Fruit fly (Drosophila melanogaster) whole organism, prepupa: ENCODE data around the gene CG5645.
A peak's percentile ranks its signal among the peaks of the same experiment; 100 is the strongest.

Experiments used
- Blimp-1 ChIP-seq: fragments of 200-800 bp; sonication (Bioruptor generic); optimal IDR thresholded peaks from 3 replicates; lab custom pipeline; 2017; ENCODE audit warnings: missing biosample characterization, missing genetic modification characterization, mild to moderate bottlenecking, moderate library complexity, missing genetic modification reagents
- CG10631 ChIP-seq: fragments of 200-800 bp; sonication (Bioruptor generic); optimal IDR thresholded peaks from 2 replicates; lab custom pipeline; 2016; ENCODE audit warnings: missing biosample characterization, missing genetic modification characterization
- CG10669 ChIP-seq: fragments of 200-800 bp; sonication (Bioruptor generic); optimal IDR thresholded peaks from 3 replicates; lab custom pipeline; 2018; ENCODE audit warnings: missing biosample characterization, mild to moderate bottlenecking, missing genetic modification characterization, moderate library complexity
- CG11294 ChIP-seq: fragments of 200-800 bp; sonication (Bioruptor generic); IDR thresholded peaks from 2 replicates; pipeline ENCODE4 v1.3.6; 2022; ENCODE audit warnings: missing biosample characterization, missing genetic modification characterization
- CG11762 ChIP-seq: fragments of 200-800 bp; sonication (Bioruptor generic); optimal IDR thresholded peaks from 3 replicates; lab custom pipeline; 2016; ENCODE audit warnings: missing biosample characterization, missing genetic modification characterization; ENCODE audit not compliant: insufficient read depth
- CG11902 ChIP-seq: fragments of 200-800 bp; sonication (Bioruptor generic); optimal IDR thresholded peaks from 3 replicates; lab custom pipeline; 2016; ENCODE audit warnings: missing biosample characterization, missing genetic modification characterization
- CG15336 ChIP-seq: fragments of 200-800 bp; sonication (Bioruptor generic); IDR thresholded peaks from 2 replicates; pipeline ENCODE4 v1.3.6; 2022; ENCODE audit warnings: missing biosample characterization, missing genetic modification characterization
- CG1621 ChIP-seq: fragments of 200-800 bp; sonication (Bioruptor generic); optimal IDR thresholded peaks from 3 replicates; lab custom pipeline; 2018; ENCODE audit warnings: missing biosample characterization, mild to moderate bottlenecking, missing genetic modification characterization
- CG16779 ChIP-seq: fragments of 200-800 bp; sonication (Bioruptor generic); optimal IDR thresholded peaks from 3 replicates; lab custom pipeline; 2017; ENCODE audit warnings: missing biosample characterization, mild to moderate bottlenecking, missing genetic modification characterization
- CG3032 ChIP-seq: fragments of 200-800 bp; optimal IDR thresholded peaks from 2 replicates; lab custom pipeline; 2019; ENCODE audit warnings: missing biosample characterization, mild to moderate bottlenecking, missing genetic modification characterization, moderate library complexity
- CG31627 ChIP-seq: fragments of 200-800 bp; sonication (Bioruptor generic); optimal IDR thresholded peaks from 3 replicates; lab custom pipeline; 2016; ENCODE audit warnings: missing biosample characterization, missing genetic modification characterization
- CG32006 ChIP-seq: fragments of 200-800 bp; sonication (Bioruptor generic); optimal IDR thresholded peaks from 3 replicates; lab custom pipeline; 2017; ENCODE audit warnings: missing biosample characterization, mild to moderate bottlenecking, missing genetic modification characterization
- CG34406 ChIP-seq: fragments of 200-800 bp; sonication (Bioruptor generic); optimal IDR thresholded peaks from 3 replicates; lab custom pipeline; 2016; ENCODE audit warnings: missing biosample characterization, missing genetic modification characterization
- CG3919 ChIP-seq: fragments of 200-800 bp; sonication (Bioruptor generic); optimal IDR thresholded peaks from 3 replicates; lab custom pipeline; 2016; ENCODE audit warnings: missing biosample characterization, missing genetic modification characterization
- CG4318 ChIP-seq: fragments of 200-800 bp; sonication (Bioruptor generic); optimal IDR thresholded peaks from 3 replicates; lab custom pipeline; 2017; ENCODE audit warnings: missing biosample characterization, mild to moderate bottlenecking, missing genetic modification characterization
- CG6163 ChIP-seq: fragments of 200-800 bp; sonication (Bioruptor generic); IDR thresholded peaks from 3 replicates; pipeline ENCODE4 v1.3.6; 2022; ENCODE audit warnings: missing biosample characterization, missing genetic modification characterization
- CG6792 ChIP-seq: fragments of 200-800 bp; sonication (Bioruptor generic); optimal IDR thresholded peaks from 3 replicates; lab custom pipeline; 2016; ENCODE audit warnings: missing biosample characterization, missing genetic modification characterization
- CG6808 ChIP-seq: fragments of 200-800 bp; sonication (Bioruptor generic); optimal IDR thresholded peaks from 3 replicates; lab custom pipeline; 2017; ENCODE audit warnings: missing biosample characterization, missing genetic modification characterization, mild to moderate bottlenecking, moderate library complexity, missing genetic modification reagents
- CG6854 ChIP-seq: fragments of 200-800 bp; sonication (Bioruptor generic); optimal IDR thresholded peaks from 2 replicates; lab custom pipeline; 2017; ENCODE audit warnings: missing biosample characterization, mild to moderate bottlenecking, missing genetic modification characterization
- CG8319 ChIP-seq: fragments of 200-800 bp; sonication (Bioruptor generic); optimal IDR thresholded peaks from 3 replicates; lab custom pipeline; 2016; ENCODE audit warnings: missing biosample characterization, missing genetic modification characterization
- CG8632 ChIP-seq: fragments of 200-800 bp; sonication (Bioruptor generic); optimal IDR thresholded peaks from 3 replicates; lab custom pipeline; 2016; ENCODE audit warnings: missing biosample characterization, missing genetic modification characterization
- Eip75B ChIP-seq: fragments of 200-800 bp; sonication (Bioruptor generic); optimal IDR thresholded peaks from 3 replicates; lab custom pipeline; 2016; ENCODE audit warnings: missing biosample characterization, missing genetic modification characterization
- Ets21C ChIP-seq: fragments of 200-800 bp; sonication (Bioruptor generic); optimal IDR thresholded peaks from 3 replicates; lab custom pipeline; 2016; ENCODE audit warnings: missing biosample characterization, missing genetic modification characterization
- Hr39 ChIP-seq: fragments of 200-800 bp; sonication (Bioruptor generic); optimal IDR thresholded peaks from 2 replicates; lab custom pipeline; 2016; ENCODE audit warnings: missing biosample characterization, missing genetic modification characterization
- Hr4 ChIP-seq: fragments of 200-800 bp; sonication (Bioruptor generic); optimal IDR thresholded peaks from 3 replicates; lab custom pipeline; 2016; ENCODE audit warnings: missing biosample characterization, missing genetic modification characterization
- Lpt ChIP-seq: fragments of 200-800 bp; sonication (Bioruptor generic); optimal IDR thresholded peaks from 3 replicates; lab custom pipeline; 2016; ENCODE audit warnings: missing biosample characterization, missing genetic modification characterization
- Met ChIP-seq: fragments of 200-800 bp; sonication (Bioruptor generic); optimal IDR thresholded peaks from 3 replicates; lab custom pipeline; 2016; ENCODE audit warnings: missing biosample characterization, missing genetic modification characterization
- OdsH ChIP-seq: fragments of 200-800 bp; sonication (Bioruptor generic); optimal IDR thresholded peaks from 3 replicates; lab custom pipeline; 2016; ENCODE audit warnings: missing biosample characterization, missing genetic modification characterization
- Smox ChIP-seq: fragments of 200-800 bp; sonication (Bioruptor generic); optimal IDR thresholded peaks from 3 replicates; lab custom pipeline; 2016; ENCODE audit warnings: missing biosample characterization, missing genetic modification characterization
- Sox102F ChIP-seq: fragments of 200-800 bp; sonication (Bioruptor generic); optimal IDR thresholded peaks from 2 replicates; lab custom pipeline; 2016; ENCODE audit warnings: missing biosample characterization, mild to moderate bottlenecking, missing genetic modification characterization
- Sox14 ChIP-seq: fragments of 200-800 bp; sonication (Bioruptor generic); optimal IDR thresholded peaks from 3 replicates; lab custom pipeline; 2016; ENCODE audit warnings: missing biosample characterization, missing genetic modification characterization
- achi ChIP-seq: fragments of 200-800 bp; sonication (Bioruptor generic); optimal IDR thresholded peaks from 3 replicates; lab custom pipeline; 2016; ENCODE audit warnings: missing biosample characterization, missing genetic modification characterization
- acj6 ChIP-seq: fragments of 200-800 bp; sonication (Bioruptor generic); optimal IDR thresholded peaks from 3 replicates; lab custom pipeline; 2016; ENCODE audit warnings: missing biosample characterization, missing genetic modification characterization
- cyc ChIP-seq: fragments of 200-800 bp; sonication (Bioruptor generic); optimal IDR thresholded peaks from 3 replicates; lab custom pipeline; 2016; ENCODE audit warnings: missing biosample characterization, missing genetic modification characterization
- dac ChIP-seq: fragments of 200-800 bp; sonication (Bioruptor generic); optimal IDR thresholded peaks from 2 replicates; lab custom pipeline; 2017; ENCODE audit warnings: missing biosample characterization, mild to moderate bottlenecking, missing genetic modification characterization
- eg ChIP-seq: fragments of 200-800 bp; sonication (Bioruptor generic); IDR thresholded peaks from 3 replicates; pipeline ENCODE4 v1.3.6; 2022; ENCODE audit warnings: missing biosample characterization, missing genetic modification characterization
- esn ChIP-seq: fragments of 200-800 bp; sonication (Bioruptor generic); optimal IDR thresholded peaks from 2 replicates; lab custom pipeline; 2016; ENCODE audit warnings: missing biosample characterization, mild to moderate bottlenecking, missing genetic modification characterization, moderate library complexity
- fd85E ChIP-seq: fragments of 200-800 bp; sonication (Bioruptor generic); optimal IDR thresholded peaks from 3 replicates; lab custom pipeline; 2016; ENCODE audit warnings: missing biosample characterization, missing genetic modification characterization
- fkh ChIP-seq: fragments of 200-800 bp; sonication (Bioruptor generic); optimal IDR thresholded peaks from 3 replicates; lab custom pipeline; 2017; ENCODE audit warnings: missing biosample characterization, mild to moderate bottlenecking, missing genetic modification characterization, moderate library complexity
- net ChIP-seq: fragments of 200-800 bp; sonication (Bioruptor generic); optimal IDR thresholded peaks from 3 replicates; lab custom pipeline; 2016; ENCODE audit warnings: missing biosample characterization, missing genetic modification characterization
- pdm3 ChIP-seq: fragments of 200-800 bp; sonication (Bioruptor generic); optimal IDR thresholded peaks from 3 replicates; lab custom pipeline; 2016; ENCODE audit warnings: missing biosample characterization, missing genetic modification characterization
- salr ChIP-seq, 2 experiments: fragments of 200-800 bp; sonication (Bioruptor generic); optimal IDR thresholded peaks; 3 replicates each; lab custom pipeline; 2016 to 2018; ENCODE audit warnings: missing biosample characterization in 2 of 2, missing genetic modification characterization in 2 of 2, mild to moderate bottlenecking in 1 of 2
- spab ChIP-seq: fragments of 200-800 bp; sonication (Bioruptor generic); optimal IDR thresholded peaks from 2 replicates; lab custom pipeline; 2017; ENCODE audit warnings: missing biosample characterization, mild to moderate bottlenecking, missing genetic modification characterization, missing genetic modification reagents
- ss ChIP-seq, 2 experiments: fragments of 200-800 bp; sonication (Bioruptor generic); optimal IDR thresholded peaks; 2 replicates in 1 of 2; 3 replicates in 1 of 2; lab custom pipeline; 2017 to 2018; ENCODE audit warnings: mild to moderate bottlenecking in 2 of 2, missing biosample characterization in 2 of 2, missing genetic modification characterization in 2 of 2, moderate library complexity in 1 of 2
- svp ChIP-seq: fragments of 200-800 bp; sonication (Bioruptor generic); peaks from one replicate; lab custom pipeline; 2016; ENCODE audit warnings: missing biosample characterization, missing genetic modification characterization
- topi ChIP-seq: fragments of 200-800 bp; sonication (Bioruptor generic); optimal IDR thresholded peaks from 3 replicates; lab custom pipeline; 2016; ENCODE audit warnings: missing biosample characterization, missing genetic modification characterization

CG5645 gene

DNA sequence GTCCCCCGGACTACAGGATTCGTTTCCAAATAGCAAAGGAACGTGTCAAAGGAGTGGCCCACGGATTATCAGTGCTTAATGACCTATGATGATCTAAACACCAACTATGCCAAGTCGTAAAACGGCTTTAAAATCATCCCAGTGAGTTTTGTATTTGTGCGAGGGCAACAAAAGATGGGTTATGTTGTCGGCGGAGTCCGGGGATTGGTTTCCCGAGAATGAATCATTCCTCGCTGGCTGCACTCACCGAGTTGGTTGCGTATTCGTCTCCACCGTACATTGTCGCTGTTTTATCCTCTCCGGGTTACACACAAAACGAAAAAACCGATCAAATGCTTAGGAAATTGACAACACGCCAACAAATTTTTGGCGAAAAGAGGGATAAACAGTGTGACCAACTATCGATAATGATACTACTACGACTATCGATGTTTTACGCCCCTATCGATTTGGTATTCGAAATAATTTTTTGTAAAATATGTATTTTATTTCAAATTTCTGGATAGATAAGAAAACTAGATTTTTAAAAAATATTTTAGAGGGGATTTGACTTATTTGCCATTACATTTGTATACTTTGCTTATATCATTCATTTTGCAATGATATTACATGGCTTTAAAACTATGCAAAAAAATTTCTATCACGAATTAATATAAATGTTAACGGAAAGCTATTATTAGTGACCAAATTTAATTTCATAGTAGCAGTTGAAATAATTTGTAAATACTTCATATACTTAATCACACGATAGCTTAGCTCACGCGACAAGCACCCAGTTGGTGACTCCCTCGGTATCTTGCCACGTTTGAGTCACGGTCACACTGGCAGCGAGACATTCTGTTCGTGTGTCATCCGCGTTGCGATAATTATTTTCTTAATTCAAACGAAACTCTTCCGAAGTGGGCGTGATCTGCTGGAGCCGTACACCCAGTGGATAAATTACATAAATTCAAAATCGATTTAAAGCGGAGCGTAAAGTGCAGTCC is 9.5 kb upstream of the CG5645 start, which contains the start of the genes eIF3l and Nrx-IV:
Gene eIF3l (minus strand): TSS at position 389 of the 986 bp plus-strand sequence.
Gene Nrx-IV (plus strand): TSS at position 811 of the 986 bp plus-strand sequence.
- TF ChIP-seq CG6854 (GFP tag; lab: Kevin White, UChicago) = peak; percentile 7
- TF ChIP-seq CG6792 = no peak
- TF ChIP-seq CG34406 = no peak
- TF ChIP-seq fd85E (GFP tag; lab: Kevin White, UChicago) = no peak
- no peak for TF ChIP-seq OdsH
- peak; percentile 16 for TF ChIP-seq esn
- TF ChIP-seq CG32006 (GFP tag; lab: Kevin White, UChicago) = no peak
- no peak for TF ChIP-seq CG11294 (GFP tag; lab: Robert Waterston, UW)

- TF ChIP-seq Hr39 (GFP tag; lab: Kevin White, UChicago) (peak; percentile 79), fkh (GFP tag; lab: Kevin White, UChicago) (no peak), CG8319 (GFP tag; lab: Kevin White, UChicago) (no peak), CG15336 (GFP tag; lab: Robert Waterston, UW) (peak; percentile 39; the same call in 1 of the 2 replicates), topi (GFP tag; lab: Kevin White, UChicago) (peak; percentile 79), achi (GFP tag; lab: Kevin White, UChicago) (peak; percentile 63), Sox14 (peak; percentile 81), CG3919 (GFP tag; lab: Kevin White, UChicago) (no peak), CG6808 (GFP tag; lab: Kevin White, UChicago) (no peak), CG6854 (GFP tag; lab: Kevin White, UChicago) (no peak), CG10669 (GFP tag; lab: Kevin White, UChicago) (no peak), acj6 (GFP tag; lab: Kevin White, UChicago) (peak; percentile 70), CG4318 (GFP tag; lab: Kevin White, UChicago) (no peak), Smox (GFP tag; lab: Kevin White, UChicago) (peak; percentile 75), CG11762 (GFP tag; lab: Kevin White, UChicago) (peak; percentile 71), eg (GFP tag; lab: Robert Waterston, UW) (peak; percentile 62; the same call in 1 of the 3 replicates), dac (GFP tag; lab: Kevin White, UChicago) (peak; percentile 20), Eip75B (GFP tag; lab: Kevin White, UChicago) (peak; percentile 84), Lpt (peak; percentile 60), CG8632 (GFP tag; lab: Kevin White, UChicago) (peak; percentile 73), cyc (GFP tag; lab: Kevin White, UChicago) (peak; percentile 74), Met (no peak), CG10631 (GFP tag; lab: Kevin White, UChicago) (peak; percentile 75), CG11294 (GFP tag; lab: Robert Waterston, UW) (0 out of 2 replicates have a peak, but pooled peaks have one; percentile 28), CG11902 (GFP tag; lab: Kevin White, UChicago) (peak; percentile 44), pdm3 (GFP tag; lab: Kevin White, UChicago) (no peak), net (no peak), Sox102F (GFP tag; lab: Kevin White, UChicago) (no peak), CG3032 (peak; percentile 40), salr (GFP tag; optimal IDR thresholded peaks at IDR 0.05; lab: Kevin White, UChicago) (peak; percentile 8 to 67), CG16779 (peak; percentile 27), CG6792 (peak; percentile 80), CG6163 (peak; percentile 62; the same call in 2 of the 3 replicates), CG32006 (GFP tag; lab: Kevin White, UChicago) (no peak), esn (peak; percentile 84), ss (GFP tag; optimal IDR thresholded peaks at IDR 0.05; lab: Kevin White, UChicago) (peak; percentile 5 to 27), CG31627 (GFP tag; lab: Kevin White, UChicago) (peak; percentile 83), spab (GFP tag; lab: Kevin White, UChicago) (peak; percentile 50), fd85E (GFP tag; lab: Kevin White, UChicago) (peak; percentile 0), Hr4 (peak; percentile 79), svp (GFP tag; lab: Kevin White, UChicago) (no peak), CG34406 (peak; percentile 67), Blimp-1 (GFP tag; lab: Kevin White, UChicago) (no peak), CG1621 (peak; percentile 6), Ets21C (GFP tag; lab: Kevin White, UChicago) (peak; percentile 78)
Measured at dm6 chr3L:12139232-12139698, 2.8 kb upstream of the CG5645 start.
